Fruit fly (Drosophila melanogaster) whole organism, embryonic: Measurements from ENCODE around the gene CG32447.

Experiments used
- Atf-2 ChIP-seq: fragments of 200-800 bp; sonication (Bioruptor generic); optimal IDR thresholded peaks from 2 replicates; lab custom pipeline; 2016; ENCODE audit warnings: missing biosample characterization, missing genetic modification characterization
- Atf6 ChIP-seq: fragments of 200-800 bp; sonication (Bioruptor generic); IDR thresholded peaks from 2 replicates; pipeline ENCODE4 v1.3.6; 2022; ENCODE audit warnings: missing biosample characterization, missing genetic modification characterization
- BtbVII ChIP-seq: fragments of 200-800 bp; sonication (Bioruptor generic); optimal IDR thresholded peaks from 3 replicates; lab custom pipeline; 2017; ENCODE audit warnings: missing biosample characterization, mild to moderate bottlenecking, missing genetic modification characterization
- CG1024 ChIP-seq: fragments of 200-800 bp; sonication (Bioruptor generic); IDR thresholded peaks from 2 replicates; pipeline ENCODE4 v1.3.6; 2022; ENCODE audit warnings: missing biosample characterization, missing genetic modification characterization
- CG10543 ChIP-seq: fragments of 200-800 bp; sonication (Bioruptor generic); optimal IDR thresholded peaks from 3 replicates; lab custom pipeline; 2017; ENCODE audit warnings: missing biosample characterization, mild to moderate bottlenecking, missing genetic modification characterization, moderate library complexity
- CG11247 ChIP-seq: fragments of 200-800 bp; sonication (Bioruptor generic); IDR thresholded peaks from 2 replicates; pipeline ENCODE4 v1.3.6; 2022; ENCODE audit warnings: missing biosample characterization, missing genetic modification characterization
- CG13123 ChIP-seq: fragments of 200-800 bp; sonication (Bioruptor generic); optimal IDR thresholded peaks from 2 replicates; lab custom pipeline; 2016; ENCODE audit warnings: missing biosample characterization, missing genetic modification characterization
- CG13775 ChIP-seq: fragments of 200-800 bp; sonication (Bioruptor generic); optimal IDR thresholded peaks from 3 replicates; lab custom pipeline; 2017; ENCODE audit warnings: missing biosample characterization, mild to moderate bottlenecking, missing genetic modification characterization
- CG15269 ChIP-seq: fragments of 200-800 bp; sonication (Bioruptor generic); optimal IDR thresholded peaks from 2 replicates; lab custom pipeline; 2018; ENCODE audit warnings: missing biosample characterization, mild to moderate bottlenecking, missing genetic modification characterization, moderate library complexity
- CG1529 ChIP-seq: fragments of 200-800 bp; sonication (Bioruptor generic); optimal IDR thresholded peaks from 3 replicates; lab custom pipeline; 2018; ENCODE audit warnings: missing biosample characterization, missing genetic modification characterization
- CG17328 ChIP-seq: fragments of 200-800 bp; sonication (Bioruptor generic); IDR thresholded peaks from 2 replicates; pipeline ENCODE4 v1.3.6; 2022; ENCODE audit warnings: missing biosample characterization, missing genetic modification characterization
- CG4360 ChIP-seq: fragments of 200-800 bp; sonication (Bioruptor generic); IDR thresholded peaks from 2 replicates; pipeline ENCODE4 v1.3.6; 2022; ENCODE audit warnings: missing biosample characterization, missing genetic modification characterization
- CG4854 ChIP-seq: fragments of 200-800 bp; sonication (Bioruptor generic); optimal IDR thresholded peaks from 2 replicates; lab custom pipeline; 2016; ENCODE audit warnings: missing biosample characterization, missing genetic modification characterization, inconsistent platforms
- CG7963 ChIP-seq: fragments of 200-800 bp; sonication (Bioruptor generic); IDR thresholded peaks from 3 replicates; pipeline ENCODE4 v1.3.6; 2022; ENCODE audit warnings: missing biosample characterization, missing genetic modification characterization; ENCODE audit not compliant: partially characterized antibody
- CG8089 ChIP-seq: fragments of 200-800 bp; sonication (Bioruptor generic); optimal IDR thresholded peaks from 3 replicates; lab custom pipeline; 2016; ENCODE audit warnings: missing biosample characterization, missing genetic modification characterization
- CG8281 ChIP-seq: fragments of 200-800 bp; sonication (Bioruptor generic); optimal IDR thresholded peaks from 2 replicates; lab custom pipeline; 2018; ENCODE audit warnings: missing biosample characterization, mild to moderate bottlenecking, missing genetic modification characterization, moderate library complexity
- Dad ChIP-seq: fragments of 200-800 bp; sonication (Bioruptor generic); optimal IDR thresholded peaks from 3 replicates; lab custom pipeline; 2016; ENCODE audit warnings: missing biosample characterization, missing genetic modification characterization
- E2f2 ChIP-seq: fragments of 200-800 bp; sonication (Bioruptor generic); IDR thresholded peaks from 2 replicates; pipeline ENCODE4 v1.3.6; 2022; ENCODE audit warnings: missing biosample characterization, missing genetic modification characterization
- Gsc ChIP-seq: fragments of 200-800 bp; sonication (Bioruptor generic); IDR thresholded peaks from 2 replicates; pipeline ENCODE4 v1.3.6; 2022; ENCODE audit warnings: missing biosample characterization, missing genetic modification characterization
- Hr3 ChIP-seq: fragments of 200-800 bp; sonication (Bioruptor generic); optimal IDR thresholded peaks from 3 replicates; lab custom pipeline; 2016; ENCODE audit warnings: missing biosample characterization, missing genetic modification characterization
- Kr ChIP-seq: fragments of 200-800 bp; sonication (Bioruptor generic); optimal IDR thresholded peaks from 2 replicates; lab custom pipeline; 2017; ENCODE audit warnings: missing biosample characterization, mild to moderate bottlenecking, missing genetic modification characterization
- Lim3 ChIP-seq: fragments of 200-800 bp; sonication (Bioruptor generic); IDR thresholded peaks from 2 replicates; pipeline ENCODE4 v1.3.6; 2022; ENCODE audit warnings: missing biosample characterization, missing genetic modification characterization
- Med ChIP-seq: fragments of 200-800 bp; sonication (Bioruptor generic); peaks from one replicate; lab custom pipeline; 2016; ENCODE audit warnings: missing biosample characterization, missing genetic modification characterization, mild to moderate bottlenecking, inconsistent platforms, moderate library complexity
- Mes4 ChIP-seq: fragments of 200-800 bp; sonication (Bioruptor generic); optimal IDR thresholded peaks from 2 replicates; lab custom pipeline; 2016; ENCODE audit warnings: missing biosample characterization, missing genetic modification characterization
- NfI ChIP-seq: fragments of 200-800 bp; sonication (Bioruptor generic); optimal IDR thresholded peaks from 3 replicates; lab custom pipeline; 2018; ENCODE audit warnings: missing biosample characterization, mild to moderate bottlenecking, missing genetic modification characterization, moderate library complexity
- Ravus ChIP-seq: fragments of 200-800 bp; sonication (Bioruptor generic); IDR thresholded peaks from 2 replicates; pipeline ENCODE4 v1.3.6; 2022; ENCODE audit warnings: missing biosample characterization, missing genetic modification characterization
- Sry-β ChIP-seq: fragments of 200-800 bp; sonication (Bioruptor generic); optimal IDR thresholded peaks from 2 replicates; lab custom pipeline; 2018; ENCODE audit warnings: missing biosample characterization, mild to moderate bottlenecking, missing genetic modification characterization, moderate library complexity
- Tbp ChIP-seq: fragments of >200 bp; optimal IDR thresholded peaks from 2 replicates; lab custom pipeline; 2018; ENCODE audit warnings: missing biosample characterization, missing genetic modification characterization
- Xbp1 ChIP-seq: fragments of 200-800 bp; sonication (Bioruptor generic); optimal IDR thresholded peaks from 3 replicates; lab custom pipeline; 2016; ENCODE audit warnings: missing biosample characterization, mild to moderate bottlenecking, missing genetic modification characterization
- aop ChIP-seq: fragments of 200-800 bp; sonication (Bioruptor generic); IDR thresholded peaks from 2 replicates; pipeline ENCODE4 v1.3.6; 2022; ENCODE audit warnings: missing biosample characterization, missing genetic modification characterization
- ara ChIP-seq: fragments of 200-800 bp; sonication (Bioruptor generic); IDR thresholded peaks from 2 replicates; pipeline ENCODE4 v1.3.6; 2022; ENCODE audit warnings: missing biosample characterization, missing genetic modification characterization
- dati ChIP-seq: fragments of 200-800 bp; sonication (Bioruptor generic); IDR thresholded peaks from 2 replicates; pipeline ENCODE4 v1.3.6; 2022; ENCODE audit warnings: missing biosample characterization, missing genetic modification characterization
- dm ChIP-seq: fragments of 200-800 bp; sonication (Bioruptor generic); optimal IDR thresholded peaks from 3 replicates; lab custom pipeline; 2016; ENCODE audit warnings: missing biosample characterization, missing genetic modification characterization
- dysf ChIP-seq: fragments of 200-800 bp; sonication (Bioruptor generic); IDR thresholded peaks from 3 replicates; pipeline ENCODE4 v1.3.6; 2022; ENCODE audit warnings: missing biosample characterization, missing genetic modification characterization
- exex ChIP-seq: fragments of 200-800 bp; sonication (Bioruptor generic); optimal IDR thresholded peaks from 4 replicates; lab custom pipeline; 2018; ENCODE audit warnings: missing biosample characterization, mild to moderate bottlenecking, missing genetic modification characterization, moderate library complexity
- fd96Cb ChIP-seq: fragments of 200-800 bp; sonication (Bioruptor generic); optimal IDR thresholded peaks from 2 replicates; lab custom pipeline; 2018; ENCODE audit warnings: missing biosample characterization, mild to moderate bottlenecking, missing genetic modification characterization, moderate library complexity
- gce ChIP-seq: fragments of 200-800 bp; sonication (Bioruptor generic); IDR thresholded peaks from 3 replicates; pipeline ENCODE4 v1.3.6; 2022; ENCODE audit warnings: missing biosample characterization, missing genetic modification characterization
- lilli ChIP-seq: fragments of 200-800 bp; sonication (Bioruptor generic); optimal IDR thresholded peaks from 3 replicates; lab custom pipeline; 2016; ENCODE audit warnings: missing biosample characterization, missing genetic modification characterization
- nau ChIP-seq: fragments of 200-800 bp; sonication (Bioruptor generic); optimal IDR thresholded peaks from 3 replicates; lab custom pipeline; 2017; ENCODE audit warnings: missing biosample characterization, mild to moderate bottlenecking, missing genetic modification characterization, missing genetic modification reagents
- nmo ChIP-seq: fragments of 200-800 bp; sonication (Bioruptor generic); optimal IDR thresholded peaks from 2 replicates; lab custom pipeline; 2018; ENCODE audit warnings: missing biosample characterization, mild to moderate bottlenecking, missing genetic modification characterization, moderate library complexity
- org-1 ChIP-seq: fragments of 200-800 bp; sonication (Bioruptor generic); optimal IDR thresholded peaks from 2 replicates; lab custom pipeline; 2017; ENCODE audit warnings: missing biosample characterization, missing genetic modification characterization
- pho ChIP-seq: fragments of 200-800 bp; sonication (Bioruptor generic); optimal IDR thresholded peaks from 2 replicates; lab custom pipeline; 2016; ENCODE audit warnings: missing biosample characterization, missing genetic modification characterization
- pnt ChIP-seq: fragments of 200-800 bp; sonication (Bioruptor generic); optimal IDR thresholded peaks from 3 replicates; lab custom pipeline; 2016; ENCODE audit warnings: missing biosample characterization, missing genetic modification characterization
- toy ChIP-seq: fragments of 200-800 bp; sonication (Bioruptor generic); IDR thresholded peaks from 2 replicates; pipeline ENCODE4 v1.3.6; 2022; ENCODE audit warnings: missing biosample characterization, missing genetic modification characterization
- ttk ChIP-seq: fragments of 200-800 bp; sonication (Bioruptor generic); IDR thresholded peaks from 2 replicates; pipeline ENCODE4 v2.1.2; 2022; ENCODE audit warnings: missing biosample characterization, missing genetic modification characterization
- z ChIP-seq: fragments of 200-800 bp; sonication (Bioruptor generic); IDR thresholded peaks from 3 replicates; pipeline ENCODE4 v1.3.6; 2022; ENCODE audit warnings: missing biosample characterization, missing genetic modification characterization

Gene CG32447

dm6 chr3L:21731104-21731600, 25.0 kb upstream of the CG32447 start, which contains the start of gene CG14569:
Gene CG14569, minus strand, starts transcription at chr3L:21731550.
- TF ChIP-seq dysf (GFP tag; lab: Robert Waterston, UW) = 0 out of 3 replicates have a peak, but pooled peaks have one; percentile 27
- no peak for TF ChIP-seq E2f2 (GFP tag; lab: Robert Waterston, UW)
- TF ChIP-seq Med (GFP tag; lab: Kevin White, UChicago) = peak; percentile 8
- TF ChIP-seq gce (GFP tag; lab: Robert Waterston, UW) = 0 out of 3 replicates have a peak, but pooled peaks have one; percentile 6
- TF ChIP-seq, all 482 proteins: peak for 3

DNA sequence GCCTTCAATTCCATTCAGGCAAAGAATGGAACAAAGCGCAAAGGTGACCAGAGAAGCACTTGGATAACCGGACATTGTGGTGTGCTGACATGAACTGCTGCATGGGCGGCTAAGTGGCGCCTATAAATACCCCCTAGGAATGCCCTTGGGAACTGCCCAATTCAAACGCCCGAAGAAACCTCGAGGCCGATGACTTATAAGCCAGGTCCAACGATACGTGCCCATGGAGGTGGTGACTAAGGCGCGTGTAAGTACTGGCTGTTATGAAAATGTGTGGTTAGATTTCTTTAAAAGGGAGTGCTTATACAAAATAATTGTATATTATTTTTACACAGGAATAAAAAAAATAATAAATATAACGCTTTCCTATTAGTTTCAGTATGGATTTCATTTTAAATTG, 24.2 kb upstream of the CG32447 start, which contains the start of gene CG14570:
TSS of gene CG14570 (minus strand) at position 101 of the 400 bp plus-strand sequence.
- TF ChIP-seq CG11247 (GFP tag; lab: Robert Waterston, UW) = peak; percentile 22; the same call in 1 of the 2 replicates
- TF ChIP-seq aop (GFP tag; lab: Robert Waterston, UW) = no peak

DNA sequence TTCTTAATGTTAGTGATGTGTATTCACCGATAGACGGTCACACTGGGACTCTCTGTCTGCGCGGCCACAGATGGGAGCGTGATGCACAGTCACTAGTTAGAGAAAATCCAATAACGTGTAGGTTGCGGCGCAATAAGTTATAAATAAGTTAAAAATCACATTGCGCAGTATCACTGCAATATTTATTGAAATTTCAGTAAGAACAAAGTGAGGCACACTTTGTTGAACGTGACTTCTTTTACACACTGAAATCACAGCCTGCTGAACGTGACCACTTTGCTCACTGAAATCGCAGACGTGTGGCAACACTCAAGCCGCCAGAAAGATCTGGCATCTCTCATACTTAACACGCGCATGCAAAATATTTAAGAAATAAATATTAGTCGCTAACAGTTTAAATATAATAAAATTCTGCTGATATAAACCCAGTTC, 22.5 kb upstream of the CG32447 start, which contains the start of the genes CG11247 and Polr2H:
TSS of gene CG11247 (minus strand) at position 191 of the 432 bp plus-strand sequence.
TSS of gene Polr2H (plus strand) at position 317 of the 432 bp plus-strand sequence.
- peak; percentile 89 for TF ChIP-seq CG8089 (GFP tag; lab: Kevin White, UChicago)
- peak; percentile 94 for TF ChIP-seq dysf (GFP tag; lab: Robert Waterston, UW)
- peak; percentile 84 for TF ChIP-seq CG13123 (GFP tag; lab: Kevin White, UChicago)
- TF ChIP-seq Atf-2 (GFP tag; lab: Kevin White, UChicago) = peak; percentile 90
- TF ChIP-seq pnt (GFP tag; lab: Kevin White, UChicago) = peak; percentile 97
- TF ChIP-seq nau (GFP tag; lab: Kevin White, UChicago) = peak; percentile 59
- peak; percentile 17 for TF ChIP-seq BtbVII (GFP tag; lab: Kevin White, UChicago)
- peak; percentile 96 for TF ChIP-seq pho (GFP tag; lab: Kevin White, UChicago)
- 0 out of 3 replicates have a peak, but pooled peaks have one; percentile 34 for TF ChIP-seq z (GFP tag; lab: Robert Waterston, UW)
- TF ChIP-seq NfI = peak; percentile 87
- TF ChIP-seq CG15269 (tag; lab: Kevin White, UChicago) = peak; percentile 78
- TF ChIP-seq Hr3 (GFP tag; lab: Kevin White, UChicago) = peak; percentile 94
- peak; percentile 83 for TF ChIP-seq CG4854 (GFP tag; lab: Kevin White, UChicago)
- TF ChIP-seq Ravus (GFP tag; lab: Robert Waterston, UW) = peak; percentile 72
- 0 out of 2 replicates have a peak, but pooled peaks have one; percentile 34 for TF ChIP-seq CG4360
- TF ChIP-seq CG10543 (GFP tag; lab: Kevin White, UChicago) = peak; percentile 73
- TF ChIP-seq CG7963 (GFP tag; lab: Robert Waterston, UW) = peak; percentile 25; the same call in 1 of the 3 replicates
- TF ChIP-seq Sry-β = peak; percentile 66
- TF ChIP-seq Kr (GFP tag; lab: Kevin White, UChicago) = no peak
- peak; percentile 85 for TF ChIP-seq fd96Cb
- TF ChIP-seq dati (GFP tag; lab: Robert Waterston, UW) = peak; percentile 64; the same call in 1 of the 2 replicates
- TF ChIP-seq Xbp1 = peak; percentile 97
- TF ChIP-seq nmo (GFP tag; lab: Kevin White, UChicago) = peak; percentile 95
- peak; percentile 95 for TF ChIP-seq dm (GFP tag; lab: Kevin White, UChicago)
- peak; percentile 85 for TF ChIP-seq Atf6
- TF ChIP-seq Mes4 = peak; percentile 72
- TF ChIP-seq org-1 (GFP tag; lab: Kevin White, UChicago) = peak; percentile 62
- peak; percentile 79; the same call in 1 of the 2 replicates for TF ChIP-seq toy (GFP tag; lab: Robert Waterston, UW)
- no peak for TF ChIP-seq Tbp
- TF ChIP-seq Dad = peak; percentile 94
- TF ChIP-seq exex (tag; lab: Kevin White, UChicago) = no peak
- TF ChIP-seq CG17328 = peak; percentile 86
- TF ChIP-seq lilli = peak; percentile 97
- peak; percentile 86 for TF ChIP-seq Gsc (GFP tag; lab: Robert Waterston, UW)
- peak; percentile 93 for TF ChIP-seq CG13775
- peak; percentile 59 for TF ChIP-seq E2f2 (GFP tag; lab: Robert Waterston, UW)
- TF ChIP-seq ttk (GFP tag; lab: Robert Waterston, UW) = peak; percentile 93
- TF ChIP-seq CG1024 (GFP tag; lab: Robert Waterston, UW) = peak; percentile 82
- TF ChIP-seq ara = peak; percentile 88
- TF ChIP-seq Lim3 (GFP tag; lab: Robert Waterston, UW) = peak; percentile 70; the same call in 1 of the 2 replicates
- TF ChIP-seq CG8281 (tag; lab: Kevin White, UChicago) = peak; percentile 44
- peak; percentile 60 for TF ChIP-seq CG1529 (GFP tag; lab: Kevin White, UChicago)
